Worm (Caenorhabditis elegans) whole organism, young adult: ENCODE measurements around the gene lips-12.

Experiments used
- B0336.3 ChIP-seq: fragments of 200-800 bp; sonication (Bioruptor generic); IDR thresholded peaks from 2 replicates; pipeline ENCODE4 v1.3.6; 2022; ENCODE audit warnings: missing genetic modification characterization, missing compliant biosample characterization
- D2030.7 ChIP-seq: fragments of 200-800 bp; sonication (Bioruptor generic); IDR thresholded peaks from 2 replicates; pipeline ENCODE4 v1.3.6; 2022; ENCODE audit warnings: missing genetic modification reagents, missing genetic modification characterization, missing compliant biosample characterization
- F55B11.4 ChIP-seq: sonication (generic microtip); optimal IDR thresholded peaks from 2 replicates; lab custom pipeline; 2016; ENCODE audit warnings: missing compliant biosample characterization, missing genetic modification characterization, borderline replicate concordance; ENCODE audit not compliant: insufficient read depth
- K11D2.4 ChIP-seq: fragments of 200-800 bp; sonication (Bioruptor generic); IDR thresholded peaks from 2 replicates; pipeline ENCODE4 v1.3.6; 2022; ENCODE audit warnings: missing genetic modification reagents, missing genetic modification characterization, missing compliant biosample characterization
- Y53F4B.3 ChIP-seq: fragments of 200-800 bp; sonication (Bioruptor generic); IDR thresholded peaks from 2 replicates; pipeline ENCODE4 v1.3.6; 2022; ENCODE audit warnings: missing genetic modification reagents, missing genetic modification characterization, missing compliant biosample characterization
- Y56A3A.18 ChIP-seq: fragments of 200-800 bp; sonication (Bioruptor generic); IDR thresholded peaks from 2 replicates; pipeline ENCODE4 v1.3.6; 2022; ENCODE audit warnings: missing genetic modification reagents, missing genetic modification characterization, missing compliant biosample characterization
- ZK185.1 ChIP-seq: sonication (generic microtip); optimal IDR thresholded peaks from 2 replicates; lab custom pipeline; 2016; ENCODE audit warnings: mild to moderate bottlenecking, missing genetic modification characterization, missing compliant biosample characterization; ENCODE audit not compliant: poor library complexity, severe bottlenecking
- akir-1 ChIP-seq: fragments of 200-800 bp; sonication (Bioruptor generic); optimal IDR thresholded peaks from 2 replicates; lab custom pipeline; 2018; ENCODE audit warnings: mild to moderate bottlenecking, missing genetic modification characterization, moderate library complexity, missing compliant biosample characterization
- atf-7 ChIP-seq: sonication (generic microtip); optimal IDR thresholded peaks from 2 replicates; lab custom pipeline; 2017; ENCODE audit warnings: mild to moderate bottlenecking, missing genetic modification characterization, missing compliant biosample characterization
- cebp-2 ChIP-seq: fragments of 200-800 bp; sonication (Bioruptor generic); IDR thresholded peaks from 2 replicates; pipeline ENCODE4 v1.3.6; 2022; ENCODE audit warnings: missing genetic modification characterization, missing compliant biosample characterization
- ceh-100 ChIP-seq: fragments of 200-800 bp; sonication (Bioruptor generic); IDR thresholded peaks from 2 replicates; pipeline ENCODE4 v1.3.6; 2022; ENCODE audit warnings: missing genetic modification reagents, missing genetic modification characterization, missing compliant biosample characterization
- dpff-1 ChIP-seq: sonication (generic microtip); optimal IDR thresholded peaks from 2 replicates; lab custom pipeline; 2017; ENCODE audit warnings: mild to moderate bottlenecking, missing genetic modification characterization, missing compliant biosample characterization
- dpl-1 ChIP-seq: fragments of 150-350 bp; optimal IDR thresholded peaks from 2 replicates; lab custom pipeline; 2014; ENCODE audit warnings: missing biosample characterization, missing genetic modification reagents, missing genetic modification characterization
- efl-1 ChIP-seq: fragments of 150-350 bp; optimal IDR thresholded peaks from 2 replicates; lab custom pipeline; 2014; ENCODE audit warnings: missing biosample characterization, missing genetic modification reagents, missing genetic modification characterization
- egrh-3 ChIP-seq: fragments of 200-800 bp; sonication (Bioruptor generic); IDR thresholded peaks from 2 replicates; pipeline ENCODE4 v1.3.6; 2022; ENCODE audit warnings: missing genetic modification reagents, missing genetic modification characterization, missing compliant biosample characterization
- him-1 ChIP-seq: sonication (generic microtip); optimal IDR thresholded peaks from 2 replicates; lab custom pipeline; 2016; ENCODE audit warnings: missing genotype, missing genetic modification reagents, missing genetic modification characterization, missing compliant biosample characterization
- hmg-1.2 ChIP-seq: fragments of 200-800 bp; sonication (Bioruptor generic); IDR thresholded peaks from 2 replicates; pipeline ENCODE4 v1.3.6; 2022; ENCODE audit warnings: missing genetic modification reagents, missing genetic modification characterization, missing compliant biosample characterization
- hsf-1 ChIP-seq: fragments of 200-800 bp; sonication (Bioruptor generic); IDR thresholded peaks from 2 replicates; pipeline ENCODE4 v1.3.6; 2022; ENCODE audit warnings: missing genetic modification reagents, missing genetic modification characterization, missing compliant biosample characterization
- lin-26 ChIP-seq: fragments of 200-800 bp; sonication (Bioruptor generic); IDR thresholded peaks from 2 replicates; pipeline ENCODE4 v1.3.6; 2022; ENCODE audit warnings: missing genetic modification reagents, missing genetic modification characterization, missing compliant biosample characterization
- lin-35 ChIP-seq, 3 experiments: fragments of 150-350 bp in 2 of 3; sonication (generic microtip) in 1 of 3; optimal IDR thresholded peaks; 2 replicates each; lab custom pipeline; 2014 to 2018; ENCODE audit warnings: missing biosample characterization in 3 of 3, missing genetic modification characterization in 3 of 3, missing genetic modification reagents in 3 of 3
- lin-40 ChIP-seq: sonication (generic microtip); optimal IDR thresholded peaks from 2 replicates; lab custom pipeline; 2016; ENCODE audit warnings: missing genetic modification characterization, mild to moderate bottlenecking, missing compliant biosample characterization, missing genotype, missing genetic modification reagents
- lin-54 ChIP-seq: fragments of 200-800 bp; sonication (Bioruptor generic); optimal IDR thresholded peaks from 2 replicates; lab custom pipeline; 2018; ENCODE audit warnings: mild to moderate bottlenecking, missing genetic modification characterization, missing compliant biosample characterization
- lir-1 ChIP-seq: fragments of 200-800 bp; sonication (Bioruptor generic); conservative IDR thresholded peaks from 2 replicates; pipeline ENCODE4 v1.3.6; 2022; ENCODE audit warnings: missing genetic modification reagents, missing genetic modification characterization, missing compliant biosample characterization
- lsl-1 ChIP-seq: fragments of 200-800 bp; sonication (Bioruptor generic); optimal IDR thresholded peaks from 2 replicates; lab custom pipeline; 2018; ENCODE audit warnings: mild to moderate bottlenecking, missing genetic modification characterization, moderate library complexity, missing compliant biosample characterization
- lsy-27 ChIP-seq: sonication (generic microtip); optimal IDR thresholded peaks from 2 replicates; lab custom pipeline; 2017; ENCODE audit warnings: missing genetic modification characterization, mild to moderate bottlenecking, missing compliant biosample characterization, antibody characterized with exemption, missing genotype, borderline replicate concordance; ENCODE audit not compliant: insufficient read depth
- madf-3 ChIP-seq: fragments of 200-800 bp; sonication (Bioruptor generic); IDR thresholded peaks from 2 replicates; pipeline ENCODE4 v1.3.6; 2022; ENCODE audit warnings: missing genetic modification reagents, missing genetic modification characterization, missing compliant biosample characterization
- madf-6 ChIP-seq: fragments of 200-800 bp; sonication (Bioruptor generic); IDR thresholded peaks from 2 replicates; pipeline ENCODE4 v1.3.6; 2022; ENCODE audit warnings: missing genetic modification reagents, missing genetic modification characterization, missing compliant biosample characterization
- madf-8 ChIP-seq: fragments of 200-800 bp; sonication (Bioruptor generic); conservative IDR thresholded peaks from 2 replicates; pipeline ENCODE4 v1.3.6; 2022; ENCODE audit warnings: missing genetic modification reagents, missing genetic modification characterization, missing compliant biosample characterization
- mcd-1 ChIP-seq: fragments of 200-800 bp; sonication (Bioruptor generic); IDR thresholded peaks from 2 replicates; pipeline ENCODE4 v1.3.6; 2022; ENCODE audit warnings: missing genetic modification reagents, missing genetic modification characterization, missing compliant biosample characterization
- mel-28 ChIP-seq: sonication (generic microtip); optimal IDR thresholded peaks from 2 replicates; lab custom pipeline; 2016; ENCODE audit warnings: borderline replicate concordance, mild to moderate bottlenecking, missing genetic modification characterization, missing compliant biosample characterization
- nhr-179 ChIP-seq: sonication (generic microtip); optimal IDR thresholded peaks from 2 replicates; lab custom pipeline; 2016; ENCODE audit warnings: mild to moderate bottlenecking, missing genetic modification characterization, missing compliant biosample characterization
- nhr-90 ChIP-seq: sonication (generic microtip); optimal IDR thresholded peaks from 2 replicates; lab custom pipeline; 2016; ENCODE audit warnings: missing genotype, mild to moderate bottlenecking, missing genetic modification characterization, missing compliant biosample characterization
- tbx-9 ChIP-seq: sonication (generic microtip); optimal IDR thresholded peaks from 2 replicates; lab custom pipeline; 2016; ENCODE audit warnings: borderline replicate concordance, missing genetic modification characterization, inconsistent platforms, missing compliant biosample characterization
- unc-62 ChIP-seq: fragments of 150-350 bp; optimal IDR thresholded peaks from 2 replicates; lab custom pipeline; 2014; ENCODE audit warnings: missing biosample characterization, missing genetic modification reagents, missing genetic modification characterization
- zfh-2 ChIP-seq: fragments of 200-800 bp; sonication (Bioruptor generic); conservative IDR thresholded peaks from 2 replicates; pipeline ENCODE4 v1.3.6; 2022; ENCODE audit warnings: missing genetic modification reagents, missing genetic modification characterization, missing compliant biosample characterization
- ztf-18 ChIP-seq: sonication (generic microtip); optimal IDR thresholded peaks from 2 replicates; lab custom pipeline; 2016; ENCODE audit warnings: missing genotype, mild to moderate bottlenecking, missing genetic modification characterization, missing compliant biosample characterization
- ztf-22 ChIP-seq: fragments of 200-800 bp; sonication (Bioruptor generic); optimal IDR thresholded peaks from 2 replicates; lab custom pipeline; 2018; ENCODE audit warnings: mild to moderate bottlenecking, missing genetic modification characterization, moderate library complexity, missing compliant biosample characterization

The lips-12 gene

DNA sequence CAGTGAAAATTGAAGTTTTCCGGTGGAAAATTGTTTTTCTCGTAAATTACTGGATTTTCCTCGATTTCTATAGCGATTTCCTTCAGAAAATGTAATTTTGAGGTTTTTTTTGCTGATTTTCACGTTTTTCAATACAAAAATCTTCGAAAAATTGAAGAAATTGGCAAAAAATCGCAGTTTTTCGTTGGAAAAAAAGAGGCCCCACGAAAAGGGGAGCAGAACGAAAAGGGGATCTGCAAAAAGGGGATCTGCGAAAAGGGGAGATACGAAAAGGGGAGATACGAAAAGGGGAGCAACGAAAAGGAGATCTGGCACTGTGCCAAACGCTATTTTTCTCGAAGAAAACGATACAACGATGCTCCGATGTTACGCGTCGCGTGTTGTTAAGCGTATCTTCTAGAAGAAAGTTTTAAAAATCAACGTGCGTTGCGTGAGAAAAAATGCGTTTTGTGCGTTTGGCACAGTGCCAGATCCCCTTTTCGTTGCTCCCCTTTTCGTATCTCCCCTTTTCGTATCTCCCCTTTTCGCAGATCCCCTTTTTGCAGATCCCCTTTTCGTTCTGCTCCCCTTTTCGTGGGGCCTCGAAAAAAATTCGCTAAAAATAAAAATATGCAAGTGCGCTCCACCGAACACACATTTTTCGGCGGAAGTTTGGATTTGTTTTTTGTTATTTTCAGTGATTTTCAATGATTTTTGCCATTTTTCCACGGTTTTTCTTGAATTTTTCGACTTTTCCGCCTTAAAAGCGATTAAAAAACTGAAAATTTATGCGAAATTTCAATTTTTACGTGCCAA lies 20.5 kb upstream of the lips-12 start (continued):
- peak; percentile 66 for TF ChIP-seq egrh-3 (GFP tag; lab: Robert Waterston, UW)
- peak; percentile 60 for TF ChIP-seq K11D2.4 (GFP tag; lab: Robert Waterston, UW)

DNA sequence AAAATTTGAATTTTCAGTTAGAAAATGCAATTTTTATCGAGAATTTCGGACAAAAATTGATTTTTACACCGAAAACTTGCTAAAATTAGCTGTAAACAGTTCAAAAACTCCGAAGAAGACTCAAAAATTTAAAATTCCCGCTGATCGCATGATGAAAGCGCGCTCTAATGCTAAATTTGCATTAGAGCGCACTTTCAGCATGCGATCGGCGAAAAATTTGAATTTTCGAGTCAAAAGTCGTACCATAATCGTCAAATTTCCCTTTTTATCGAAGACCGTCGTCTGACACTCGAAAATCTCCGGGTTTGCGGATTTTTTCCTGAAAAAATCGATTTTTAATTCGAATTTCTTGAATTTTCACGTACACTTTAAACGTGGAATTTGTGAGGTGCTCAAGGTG lies 19.3 kb upstream of the lips-12 start:
- TF ChIP-seq mcd-1 (peak; percentile 77), unc-62 (no peak), ceh-100 (peak; percentile 29; the same call in 1 of the 2 replicates), lin-54 (peak; percentile 20)

ce11 chrII:1132750-1133149 lies 18.7 kb upstream of the lips-12 start:
- no peak for TF ChIP-seq nhr-90 (tag; lab: Kevin White, UChicago)
- no peak for TF ChIP-seq ZK185.1 (tag; lab: Kevin White, UChicago)
- TF ChIP-seq lin-54, result peak; percentile 31
- no peak for TF ChIP-seq tbx-9 (tag; lab: Kevin White, UChicago)
- peak; percentile 70 for TF ChIP-seq mcd-1

ce11 chrII:1131821-1132220 lies 17.8 kb upstream of the lips-12 start:
- TF ChIP-seq zfh-2 (GFP tag; lab: Robert Waterston, UW) (peak; percentile 65), hsf-1 (no peak)

- TF ChIP-seq D2030.7 (GFP tag; lab: Robert Waterston, UW) (0 out of 2 replicates have a peak, but pooled peaks have one; percentile 9), mcd-1 (peak; percentile 78), hmg-1.2 (GFP tag; lab: Robert Waterston, UW) (no peak), lin-40 (tag; lab: Kevin White, UChicago) (no peak), Y56A3A.18 (GFP tag; lab: Robert Waterston, UW) (peak; percentile 8; the same call in 1 of the 2 replicates)
Observed at ce11 chrII:1131367-1131766, 17.3 kb upstream of the lips-12 start.

DNA sequence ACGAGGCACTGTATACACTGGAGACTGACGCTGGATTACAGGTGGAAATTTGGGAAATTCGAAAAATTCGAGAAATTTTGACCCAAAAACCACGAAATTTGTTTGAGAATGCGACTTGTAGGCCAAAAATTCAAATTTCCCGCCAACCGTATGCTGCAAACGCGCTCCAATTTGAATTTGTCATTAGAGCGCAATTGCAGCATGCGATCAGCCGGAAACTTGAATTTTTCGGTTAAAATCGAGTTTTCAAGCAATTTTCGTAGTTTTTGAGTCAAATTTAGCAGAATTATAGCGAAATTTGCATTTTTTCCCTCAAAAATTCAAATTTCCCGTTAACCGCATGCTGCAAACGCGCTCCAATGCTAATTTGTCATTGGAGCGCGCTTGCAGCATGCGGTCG lies 16.2 kb upstream of the lips-12 start:
- TF ChIP-seq madf-8 (GFP tag; lab: Robert Waterston, UW), result no peak
- TF ChIP-seq efl-1 (GFP tag; lab: Kevin White, UChicago), result peak; percentile 38
- peak; percentile 75 for TF ChIP-seq lin-54
- 0 out of 2 replicates have a peak, but pooled peaks have one; percentile 11 for TF ChIP-seq madf-6 (GFP tag; lab: Robert Waterston, UW)
- no peak for TF ChIP-seq nhr-179
- no peak for TF ChIP-seq ztf-22
- TF ChIP-seq F55B11.4 (tag; lab: Kevin White, UChicago), result no peak
- TF ChIP-seq ceh-100, result no peak
- peak; percentile 91 for TF ChIP-seq mcd-1
- no peak for TF ChIP-seq lin-26 (GFP tag; lab: Robert Waterston, UW)
- no peak for TF ChIP-seq B0336.3 (GFP tag; lab: Robert Waterston, UW)
- TF ChIP-seq hsf-1, result no peak
- no peak for TF ChIP-seq lir-1
- peak; percentile 21 for TF ChIP-seq lsl-1 (GFP tag; lab: Kevin White, UChicago)
- no peak for TF ChIP-seq lsy-27 (tag; lab: Kevin White, UChicago)
- TF ChIP-seq mel-28 (tag; lab: Kevin White, UChicago), result no peak
- no peak for TF ChIP-seq tbx-9 (tag; lab: Kevin White, UChicago)
- no peak for TF ChIP-seq atf-7 (tag; lab: Kevin White, UChicago)
- TF ChIP-seq ztf-18 (tag; lab: Kevin White, UChicago), result no peak
- TF ChIP-seq dpl-1 (GFP tag; lab: Kevin White, UChicago), result no peak
- TF ChIP-seq cebp-2 (GFP tag; lab: Robert Waterston, UW), result no peak
- TF ChIP-seq madf-3 (GFP tag; lab: Robert Waterston, UW), result no peak
- TF ChIP-seq Y53F4B.3 (GFP tag; lab: Robert Waterston, UW), result no peak
- TF ChIP-seq lin-35 (GFP tag; optimal IDR thresholded peaks at IDR 0.05; lab: Kevin White, UChicago), result no peak
- peak; percentile 43; the same call in 1 of the 2 replicates for TF ChIP-seq D2030.7 (GFP tag; lab: Robert Waterston, UW)
- TF ChIP-seq dpff-1 (tag; lab: Kevin White, UChicago), result no peak
- TF ChIP-seq akir-1 (GFP tag; lab: Kevin White, UChicago), result no peak
- no peak for TF ChIP-seq him-1 (tag; lab: Kevin White, UChicago)
